Worm (Caenorhabditis elegans) whole organism, L4/young adult: Measurements from ENCODE around the gene F46F5.15.

Experiments used
- W03F9.2 ChIP-seq: fragments of 150-350 bp; optimal IDR thresholded peaks from 2 replicates; lab custom pipeline; 2014; ENCODE audit warnings: missing biosample characterization, missing genetic modification characterization
- him-1 ChIP-seq: sonication (generic microtip); optimal IDR thresholded peaks from 2 replicates; lab custom pipeline; 2016; ENCODE audit warnings: missing genotype, missing genetic modification reagents, missing genetic modification characterization, missing compliant biosample characterization

ce11 chrII:773830-774229 lies 14.4 kb upstream of the F46F5.15 start:
- TF ChIP-seq W03F9.2 (tag; lab: Kevin White, UChicago) (no peak), him-1 (tag; lab: Kevin White, UChicago) (no peak)
